Fruit fly (Drosophila melanogaster): ENCODE measurements around the gene Lk6.

Gene Lk6

dm6 chr3R:11761718-11762117 lies 2.5 kb downstream of the Lk6 start (continued):
- TF ChIP-seq pfk (GFP tag; optimal IDR thresholded peaks at IDR 0.05) (peak; percentile 47), wek (GFP tag; optimal IDR thresholded peaks at IDR 0.05) (peak; percentile 41)

- TF ChIP-seq CG4282 (GFP tag; optimal IDR thresholded peaks at IDR 0.05) (peak; percentile 100), fd96Cb (tag; optimal IDR thresholded peaks at IDR 0.05) (peak; percentile 100), CG3995 (GFP tag; optimal IDR thresholded peaks at IDR 0.05) (peak; percentile 90), ase (GFP tag; IDR thresholded peaks at IDR 0.05) (no peak), CG14050 (GFP tag; IDR thresholded peaks at IDR 0.05) (no peak), ap (GFP tag; IDR thresholded peaks at IDR 0.05) (no peak), CG6683 (GFP tag; optimal IDR thresholded peaks at IDR 0.05) (peak; percentile 99), HLH3B (GFP tag; IDR thresholded peaks at IDR 0.05) (no peak), eyg (GFP tag; optimal IDR thresholded peaks at IDR 0.05) (peak; percentile 100), CG17186 (GFP tag; optimal IDR thresholded peaks at IDR 0.05) (peak; percentile 97), CG14667 (GFP tag; IDR thresholded peaks at IDR 0.05) (no peak), tap (tag; optimal IDR thresholded peaks at IDR 0.05) (peak; percentile 100), CG6765 (GFP tag; optimal IDR thresholded peaks at IDR 0.05) (peak; percentile 100), CG12071 (GFP tag; optimal IDR thresholded peaks at IDR 0.05) (peak; percentile 100), CG17829 (tag; optimal IDR thresholded peaks at IDR 0.05) (peak; percentile 100), sens (GFP tag) (peak; percentile 100), ato (GFP tag; IDR thresholded peaks at IDR 0.05; ENCODE audit: partially characterized antibody) (no peak), onecut (GFP tag; IDR thresholded peaks at IDR 0.05) (peak; percentile 99), Fer1 (GFP tag; optimal IDR thresholded peaks at IDR 0.05) (peak; percentile 100), HmgD (GFP tag; optimal IDR thresholded peaks at IDR 0.05) (peak; percentile 100), shn (GFP tag; optimal IDR thresholded peaks at IDR 0.05) (peak; percentile 100), zfh2 (GFP tag; optimal IDR thresholded peaks at IDR 0.05) (peak; percentile 100), HLH54F (GFP tag; optimal IDR thresholded peaks at IDR 0.05) (peak; percentile 100), CG33213 (GFP tag; optimal IDR thresholded peaks at IDR 0.05) (peak; percentile 100), CG10267 (tag; optimal IDR thresholded peaks at IDR 0.05) (peak; percentile 99), CG10543 (GFP tag; optimal IDR thresholded peaks at IDR 0.05) (peak; percentile 100), CG1602 (GFP tag; optimal IDR thresholded peaks at IDR 0.05) (peak; percentile 100), gfzf (GFP tag; optimal IDR thresholded peaks at IDR 0.05) (peak; percentile 54), CG10431 (GFP tag; optimal IDR thresholded peaks at IDR 0.05) (peak; percentile 99), Xbp1 (GFP tag; optimal IDR thresholded peaks at IDR 0.05) (peak; percentile 100), esg (GFP tag; conservative IDR thresholded peaks at IDR 0.05) (no peak), tx (GFP tag; optimal IDR thresholded peaks at IDR 0.05) (peak; percentile 100), CG14965 (GFP tag; optimal IDR thresholded peaks at IDR 0.05; ENCODE audit: borderline replicate concordance) (peak; percentile 95), HHEX (GFP tag; optimal IDR thresholded peaks at IDR 0.05) (peak; percentile 100), bab2 (GFP tag; optimal IDR thresholded peaks at IDR 0.05) (peak; percentile 100), CG32532 (GFP tag; IDR thresholded peaks at IDR 0.05) (no peak), dimm (GFP tag; IDR thresholded peaks at IDR 0.05) (no peak), Hr51 (GFP tag; optimal IDR thresholded peaks at IDR 0.05) (peak; percentile 100), CG18476 (GFP tag; optimal IDR thresholded peaks at IDR 0.05) (peak; percentile 99), CG9609 (GFP tag; optimal IDR thresholded peaks at IDR 0.05) (peak; percentile 100), ab (GFP tag; optimal IDR thresholded peaks at IDR 0.05) (peak; percentile 100), ems (GFP tag; optimal IDR thresholded peaks at IDR 0.05) (peak; percentile 100), CG13624 (GFP tag; optimal IDR thresholded peaks at IDR 0.05) (peak; percentile 100), CG7372 (GFP tag; IDR thresholded peaks at IDR 0.05) (no peak), CG6254 (GFP tag; optimal IDR thresholded peaks at IDR 0.05) (peak; percentile 98), CG7357 (GFP tag; IDR thresholded peaks at IDR 0.05) (peak; percentile 98)
Observed at dm6 chr3R:11760669-11761387, 3.4 kb downstream of the Lk6 start.
